Fruit fly (Drosophila melanogaster) whole organism, embryonic: ENCODE data around the gene zyd.

Source experiments
- Ada2b ChIP-seq: fragments of 200-800 bp; sonication (Bioruptor generic); IDR thresholded peaks from 2 replicates; pipeline ENCODE4 v1.3.6; 2022; ENCODE audit warnings: missing biosample characterization, missing genetic modification characterization
- B-H2 ChIP-seq: fragments of 200-800 bp; sonication (Bioruptor generic); optimal IDR thresholded peaks from 2 replicates; lab custom pipeline; 2018; ENCODE audit warnings: missing biosample characterization, mild to moderate bottlenecking, missing genetic modification characterization
- CG11247 ChIP-seq: fragments of 200-800 bp; sonication (Bioruptor generic); IDR thresholded peaks from 2 replicates; pipeline ENCODE4 v1.3.6; 2022; ENCODE audit warnings: missing biosample characterization, missing genetic modification characterization
- CG12155 ChIP-seq: fragments of 200-800 bp; sonication (Bioruptor generic); optimal IDR thresholded peaks from 3 replicates; lab custom pipeline; 2016; ENCODE audit warnings: missing biosample characterization, missing genetic modification characterization
- CG12659 ChIP-seq: fragments of 200-800 bp; sonication (Bioruptor generic); optimal IDR thresholded peaks from 3 replicates; lab custom pipeline; 2017; ENCODE audit warnings: mild to moderate bottlenecking, missing biosample characterization, missing genetic modification reagents, missing genetic modification characterization
- CG13123 ChIP-seq: fragments of 200-800 bp; sonication (Bioruptor generic); optimal IDR thresholded peaks from 2 replicates; lab custom pipeline; 2016; ENCODE audit warnings: missing biosample characterization, missing genetic modification characterization
- CG15479 ChIP-seq: fragments of 200-800 bp; sonication (Bioruptor generic); optimal IDR thresholded peaks from 3 replicates; lab custom pipeline; 2019; ENCODE audit warnings: missing biosample characterization, mild to moderate bottlenecking, missing genetic modification characterization, moderate library complexity
- CG17568 ChIP-seq: fragments of 200-800 bp; sonication (Bioruptor generic); optimal IDR thresholded peaks from 2 replicates; lab custom pipeline; 2018; ENCODE audit warnings: missing biosample characterization, mild to moderate bottlenecking, missing genetic modification characterization, moderate library complexity
- CG1792 ChIP-seq: fragments of 200-800 bp; sonication (Bioruptor generic); optimal IDR thresholded peaks from 2 replicates; lab custom pipeline; 2016; ENCODE audit warnings: missing biosample characterization, missing genetic modification characterization
- CG1832 ChIP-seq: fragments of 200-800 bp; sonication (Bioruptor generic); optimal IDR thresholded peaks from 2 replicates; lab custom pipeline; 2017; ENCODE audit warnings: missing biosample characterization, mild to moderate bottlenecking, missing genetic modification characterization, inconsistent platforms
- CG18476 ChIP-seq: fragments of 200-800 bp; sonication (Bioruptor generic); optimal IDR thresholded peaks from 2 replicates; lab custom pipeline; 2016; ENCODE audit warnings: missing biosample characterization, mild to moderate bottlenecking, missing genetic modification characterization
- CG2120 ChIP-seq: fragments of 200-800 bp; sonication (Bioruptor generic); optimal IDR thresholded peaks from 3 replicates; lab custom pipeline; 2016; ENCODE audit warnings: missing biosample characterization, missing genetic modification characterization
- CG3281 ChIP-seq: fragments of 200-800 bp; sonication (Bioruptor generic); optimal IDR thresholded peaks from 3 replicates; lab custom pipeline; 2017; ENCODE audit warnings: missing biosample characterization, mild to moderate bottlenecking, missing genetic modification characterization
- CG4328 ChIP-seq: fragments of 200-800 bp; sonication (Bioruptor generic); optimal IDR thresholded peaks from 3 replicates; lab custom pipeline; 2017; ENCODE audit warnings: missing biosample characterization, missing genetic modification reagents, missing genetic modification characterization
- CG4424 ChIP-seq: fragments of 200-800 bp; sonication (Bioruptor generic); optimal IDR thresholded peaks from 3 replicates; lab custom pipeline; 2016; ENCODE audit warnings: missing biosample characterization, missing genetic modification characterization
- CG4707 ChIP-seq: fragments of 200-800 bp; sonication (Bioruptor generic); optimal IDR thresholded peaks from 2 replicates; lab custom pipeline; 2018; ENCODE audit warnings: missing biosample characterization, mild to moderate bottlenecking, missing genetic modification characterization, moderate library complexity
- CG4820 ChIP-seq: fragments of 200-800 bp; sonication (Bioruptor generic); optimal IDR thresholded peaks from 3 replicates; lab custom pipeline; 2016; ENCODE audit warnings: missing biosample characterization, missing genetic modification characterization
- CG6689 ChIP-seq: fragments of 200-800 bp; sonication (Bioruptor generic); IDR thresholded peaks from 2 replicates; pipeline ENCODE4 v1.3.6; 2022; ENCODE audit warnings: missing biosample characterization, missing genetic modification characterization
- CG8089 ChIP-seq: fragments of 200-800 bp; sonication (Bioruptor generic); optimal IDR thresholded peaks from 3 replicates; lab custom pipeline; 2016; ENCODE audit warnings: missing biosample characterization, missing genetic modification characterization
- CG8765 ChIP-seq: fragments of 200-800 bp; sonication (Bioruptor generic); IDR thresholded peaks from 2 replicates; pipeline ENCODE4 v1.3.6; 2022; ENCODE audit warnings: missing biosample characterization, missing genetic modification characterization
- CG8944 ChIP-seq: fragments of 200-800 bp; sonication (Bioruptor generic); optimal IDR thresholded peaks from 3 replicates; lab custom pipeline; 2016; ENCODE audit warnings: missing biosample characterization, missing genetic modification characterization
- Chrac-16 ChIP-seq: fragments of 200-800 bp; sonication (Bioruptor generic); optimal IDR thresholded peaks from 3 replicates; lab custom pipeline; 2016; ENCODE audit warnings: missing biosample characterization, missing genetic modification characterization
- Deaf1 ChIP-seq: fragments of 200-800 bp; optimal IDR thresholded peaks from 3 replicates; lab custom pipeline; 2019; ENCODE audit warnings: missing biosample characterization, mild to moderate bottlenecking, missing genetic modification characterization, moderate library complexity
- Doc3 ChIP-seq: fragments of 200-800 bp; sonication (Bioruptor generic); IDR thresholded peaks from 3 replicates; pipeline ENCODE4 v1.3.6; 2022; ENCODE audit warnings: missing biosample characterization, missing genetic modification characterization; ENCODE audit not compliant: partially characterized antibody
- Ets65A ChIP-seq: fragments of 200-800 bp; sonication (Bioruptor generic); peaks from one replicate; lab custom pipeline; 2016; ENCODE audit warnings: missing biosample characterization, missing genetic modification characterization
- Fer3 ChIP-seq: fragments of 200-800 bp; sonication (Bioruptor generic); optimal IDR thresholded peaks from 2 replicates; lab custom pipeline; 2018; ENCODE audit warnings: missing biosample characterization, mild to moderate bottlenecking, missing genetic modification characterization, moderate library complexity
- H15 ChIP-seq: fragments of 200-800 bp; sonication (Bioruptor generic); IDR thresholded peaks from 3 replicates; pipeline ENCODE4 v1.3.6; 2022; ENCODE audit warnings: missing biosample characterization, missing genetic modification characterization
- Med ChIP-seq: fragments of 200-800 bp; sonication (Bioruptor generic); peaks from one replicate; lab custom pipeline; 2016; ENCODE audit warnings: missing biosample characterization, missing genetic modification characterization, mild to moderate bottlenecking, inconsistent platforms, moderate library complexity
- Oli ChIP-seq: fragments of 200-800 bp; sonication (Bioruptor generic); optimal IDR thresholded peaks from 2 replicates; lab custom pipeline; 2018; ENCODE audit warnings: missing biosample characterization, mild to moderate bottlenecking, missing genetic modification characterization, moderate library complexity
- Sry-β ChIP-seq: fragments of 200-800 bp; sonication (Bioruptor generic); optimal IDR thresholded peaks from 2 replicates; lab custom pipeline; 2018; ENCODE audit warnings: missing biosample characterization, mild to moderate bottlenecking, missing genetic modification characterization, moderate library complexity
- bigmax ChIP-seq: fragments of 200-800 bp; sonication (Bioruptor generic); optimal IDR thresholded peaks from 2 replicates; lab custom pipeline; 2018; ENCODE audit warnings: missing biosample characterization, mild to moderate bottlenecking, missing genetic modification characterization
- cad ChIP-seq: fragments of >200 bp; optimal IDR thresholded peaks from 2 replicates; lab custom pipeline; 2017; ENCODE audit warnings: missing biosample characterization, missing genetic modification characterization
- chif ChIP-seq, 2 experiments: fragments of 200-800 bp; sonication (Bioruptor generic); optimal IDR thresholded peaks; 3 replicates each; lab custom pipeline; 2016; ENCODE audit warnings: missing biosample characterization in 2 of 2, missing genetic modification characterization in 2 of 2
- crp ChIP-seq, 2 experiments: fragments of 200-800 bp; sonication (Bioruptor generic); optimal IDR thresholded peaks; 2 replicates in 1 of 2; 3 replicates in 1 of 2; lab custom pipeline; 2017; ENCODE audit warnings: missing biosample characterization in 2 of 2, missing genetic modification characterization in 2 of 2, mild to moderate bottlenecking in 1 of 2, moderate library complexity in 1 of 2
- dati ChIP-seq: fragments of 200-800 bp; sonication (Bioruptor generic); IDR thresholded peaks from 2 replicates; pipeline ENCODE4 v1.3.6; 2022; ENCODE audit warnings: missing biosample characterization, missing genetic modification characterization
- dysf ChIP-seq: fragments of 200-800 bp; sonication (Bioruptor generic); IDR thresholded peaks from 3 replicates; pipeline ENCODE4 v1.3.6; 2022; ENCODE audit warnings: missing biosample characterization, missing genetic modification characterization
- gro ChIP-seq: fragments of 200-800 bp; sonication (Bioruptor generic); optimal IDR thresholded peaks from 2 replicates; lab custom pipeline; 2016; ENCODE audit warnings: missing biosample characterization, missing genetic modification characterization
- ind ChIP-seq: fragments of 200-800 bp; sonication (Bioruptor generic); optimal IDR thresholded peaks from 3 replicates; lab custom pipeline; 2016; ENCODE audit warnings: missing biosample characterization, missing genetic modification characterization
- kah ChIP-seq: fragments of 200-800 bp; sonication (Bioruptor generic); optimal IDR thresholded peaks from 2 replicates; lab custom pipeline; 2018; ENCODE audit warnings: missing biosample characterization, mild to moderate bottlenecking, missing genetic modification characterization
- kay ChIP-seq: fragments of 200-800 bp; sonication (Bioruptor generic); optimal IDR thresholded peaks from 2 replicates; lab custom pipeline; 2016; ENCODE audit warnings: missing biosample characterization, missing genetic modification characterization
- nmo ChIP-seq: fragments of 200-800 bp; sonication (Bioruptor generic); optimal IDR thresholded peaks from 2 replicates; lab custom pipeline; 2018; ENCODE audit warnings: missing biosample characterization, mild to moderate bottlenecking, missing genetic modification characterization, moderate library complexity
- nom ChIP-seq: fragments of 200-800 bp; sonication (Bioruptor generic); optimal IDR thresholded peaks from 2 replicates; lab custom pipeline; 2017; ENCODE audit warnings: missing biosample characterization, missing genetic modification characterization, mild to moderate bottlenecking, moderate library complexity, missing genetic modification reagents
- psq ChIP-seq: fragments of 200-800 bp; sonication (Bioruptor generic); optimal IDR thresholded peaks from 2 replicates; lab custom pipeline; 2017; ENCODE audit warnings: missing biosample characterization, missing genetic modification characterization
- row ChIP-seq: fragments of 200-800 bp; sonication (Bioruptor generic); IDR thresholded peaks from 3 replicates; pipeline ENCODE4 v1.3.6; 2022; ENCODE audit warnings: missing biosample characterization, missing genetic modification characterization
- shn ChIP-seq: fragments of 200-800 bp; sonication (Bioruptor generic); optimal IDR thresholded peaks from 3 replicates; lab custom pipeline; 2016; ENCODE audit warnings: missing biosample characterization, missing genetic modification characterization
- sob ChIP-seq: fragments of 200-800 bp; sonication (Bioruptor generic); IDR thresholded peaks from 2 replicates; pipeline ENCODE4 v1.3.6; 2022; ENCODE audit warnings: missing biosample characterization, missing genetic modification characterization
- ssp ChIP-seq: fragments of 200-800 bp; sonication (Bioruptor generic); IDR thresholded peaks from 2 replicates; pipeline ENCODE4 v1.3.6; 2022; ENCODE audit warnings: missing biosample characterization, missing genetic modification characterization
- stc ChIP-seq: fragments of 200-800 bp; sonication (Bioruptor generic); IDR thresholded peaks from 2 replicates; pipeline ENCODE4 v1.3.6; 2022; ENCODE audit warnings: missing biosample characterization, missing genetic modification characterization
- tgo ChIP-seq: fragments of 200-800 bp; sonication (Bioruptor generic); IDR thresholded peaks from 3 replicates; pipeline ENCODE4 v1.3.6; 2022; ENCODE audit warnings: missing biosample characterization, missing genetic modification characterization
- tx ChIP-seq: fragments of 200-800 bp; sonication (Bioruptor generic); optimal IDR thresholded peaks from 2 replicates; lab custom pipeline; 2016; ENCODE audit warnings: missing biosample characterization, missing genetic modification characterization
- unc-4 ChIP-seq: fragments of 200-800 bp; sonication (Bioruptor generic); IDR thresholded peaks from 2 replicates; pipeline ENCODE4 v1.3.6; 2022; ENCODE audit warnings: missing biosample characterization, missing genetic modification characterization; ENCODE audit not compliant: partially characterized antibody
- zen ChIP-seq: fragments of 200-800 bp; sonication (Bioruptor generic); optimal IDR thresholded peaks from 3 replicates; lab custom pipeline; 2018; ENCODE audit warnings: missing biosample characterization, mild to moderate bottlenecking, missing genetic modification characterization, moderate library complexity

Gene zyd

dm6 chrX:23013208-23013607 lies 9.5 kb upstream of the zyd start, which contains the start of the genes Rab21 and Coa7 (continued):
- no peak for TF ChIP-seq chif (GFP tag; optimal IDR thresholded peaks at IDR 0.05; lab: Kevin White, UChicago)
- TF ChIP-seq CG8944 (GFP tag; lab: Kevin White, UChicago): no peak
- TF ChIP-seq CG4328: no peak
- peak; percentile 82 for TF ChIP-seq Med (GFP tag; lab: Kevin White, UChicago)
- no peak for TF ChIP-seq kay (GFP tag; lab: Kevin White, UChicago)
- no peak for TF ChIP-seq Fer3 (tag; lab: Kevin White, UChicago)
- TF ChIP-seq CG4424: no peak
- no peak for TF ChIP-seq CG8765
- peak; percentile 43; the same call in 1 of the 2 replicates for TF ChIP-seq sob (GFP tag; lab: Robert Waterston, UW)
- no peak for TF ChIP-seq CG4820 (GFP tag; lab: Kevin White, UChicago)
- TF ChIP-seq CG18476 (GFP tag; lab: Kevin White, UChicago): no peak
- peak; percentile 87 for TF ChIP-seq unc-4 (GFP tag; lab: Robert Waterston, UW)
- TF ChIP-seq nom (GFP tag; lab: Kevin White, UChicago): no peak
- TF ChIP-seq tx (GFP tag; lab: Kevin White, UChicago): no peak
- no peak for TF ChIP-seq dati (GFP tag; lab: Robert Waterston, UW)
- TF ChIP-seq ssp (GFP tag; lab: Robert Waterston, UW): 0 out of 2 replicates have a peak, but pooled peaks have one; percentile 26
- TF ChIP-seq CG12155: peak; percentile 21
- no peak for TF ChIP-seq Chrac-16
- TF ChIP-seq ind (GFP tag; lab: Kevin White, UChicago): peak; percentile 21
- no peak for TF ChIP-seq Deaf1 (tag; lab: Kevin White, UChicago)
- TF ChIP-seq tgo: no peak
- no peak for TF ChIP-seq B-H2 (GFP tag; lab: Kevin White, UChicago)
- TF ChIP-seq nmo (GFP tag; lab: Kevin White, UChicago): peak; percentile 63
- no peak for TF ChIP-seq CG13123 (GFP tag; lab: Kevin White, UChicago)
- TF ChIP-seq shn (GFP tag; lab: Kevin White, UChicago): no peak
- no peak for TF ChIP-seq CG4707 (GFP tag; lab: Kevin White, UChicago)
- TF ChIP-seq Sry-β (GFP tag; lab: Kevin White, UChicago): no peak
- no peak for TF ChIP-seq CG11247 (GFP tag; lab: Robert Waterston, UW)
- TF ChIP-seq CG15479: no peak
- no peak for TF ChIP-seq CG8089 (GFP tag; lab: Kevin White, UChicago)
- TF ChIP-seq zen (tag; lab: Kevin White, UChicago): peak; percentile 62
- TF ChIP-seq CG1792 (GFP tag; lab: Kevin White, UChicago): no peak
- TF ChIP-seq stc (GFP tag; lab: Robert Waterston, UW): no peak
- TF ChIP-seq gro (GFP tag; lab: Kevin White, UChicago): no peak
- peak; percentile 96 for TF ChIP-seq Doc3 (GFP tag; lab: Robert Waterston, UW)
- TF ChIP-seq row (GFP tag; lab: Robert Waterston, UW): peak; percentile 59
- peak; percentile 36 for TF ChIP-seq CG2120 (GFP tag; lab: Kevin White, UChicago)
- TF ChIP-seq CG3281: no peak
- no peak for TF ChIP-seq bigmax (GFP tag; lab: Kevin White, UChicago)
- peak in 1 of 2 experiments; percentile 3 for TF ChIP-seq crp (GFP tag; optimal IDR thresholded peaks at IDR 0.05; lab: Kevin White, UChicago)
- TF ChIP-seq CG6689 (GFP tag; lab: Robert Waterston, UW): no peak
- no peak for TF ChIP-seq psq (GFP tag; lab: Kevin White, UChicago)
- TF ChIP-seq Ada2b (GFP tag; lab: Robert Waterston, UW): no peak
- TF ChIP-seq CG1832: no peak
- peak; percentile 65 for TF ChIP-seq CG12659 (GFP tag; lab: Kevin White, UChicago)
- TF ChIP-seq Ets65A (GFP tag; lab: Kevin White, UChicago): peak; percentile 95
- TF ChIP-seq Oli: no peak
- TF ChIP-seq CG17568 (GFP tag; lab: Kevin White, UChicago): no peak
- TF ChIP-seq dysf (GFP tag; lab: Robert Waterston, UW): no peak
- no peak for TF ChIP-seq cad (GFP tag; lab: Kevin White, UChicago)
- no peak for TF ChIP-seq kah (GFP tag; lab: Kevin White, UChicago)
- no peak for TF ChIP-seq H15 (GFP tag; lab: Robert Waterston, UW)
